Fruit fly (Drosophila melanogaster) whole organism, embryonic: Measurements from ENCODE around the gene Tbcd.
A peak's percentile ranks its signal among the peaks of the same experiment; 100 is the strongest.

Experiments used
- Aef1 ChIP-seq: fragments of 200-800 bp; sonication (Bioruptor generic); IDR thresholded peaks from 3 replicates; pipeline ENCODE4 v1.3.6; 2022; ENCODE audit warnings: missing biosample characterization, missing genetic modification characterization
- BtbVII ChIP-seq: fragments of 200-800 bp; sonication (Bioruptor generic); optimal IDR thresholded peaks from 3 replicates; lab custom pipeline; 2017; ENCODE audit warnings: missing biosample characterization, mild to moderate bottlenecking, missing genetic modification characterization
- CG10267 ChIP-seq: fragments of 200-800 bp; sonication (Bioruptor generic); optimal IDR thresholded peaks from 2 replicates; lab custom pipeline; 2018; ENCODE audit warnings: missing biosample characterization, mild to moderate bottlenecking, missing genetic modification characterization, moderate library complexity
- CG13775 ChIP-seq: fragments of 200-800 bp; sonication (Bioruptor generic); optimal IDR thresholded peaks from 3 replicates; lab custom pipeline; 2017; ENCODE audit warnings: missing biosample characterization, mild to moderate bottlenecking, missing genetic modification characterization
- CG15269 ChIP-seq: fragments of 200-800 bp; sonication (Bioruptor generic); optimal IDR thresholded peaks from 2 replicates; lab custom pipeline; 2018; ENCODE audit warnings: missing biosample characterization, mild to moderate bottlenecking, missing genetic modification characterization, moderate library complexity
- CG2116 ChIP-seq: fragments of 200-800 bp; sonication (Bioruptor generic); optimal IDR thresholded peaks from 3 replicates; lab custom pipeline; 2018; ENCODE audit warnings: missing biosample characterization, mild to moderate bottlenecking, missing genetic modification characterization
- CG2199 ChIP-seq: fragments of 200-800 bp; sonication (Bioruptor generic); IDR thresholded peaks from 3 replicates; pipeline ENCODE4 v1.3.6; 2022; ENCODE audit warnings: missing biosample characterization, missing genetic modification characterization
- CG2202 ChIP-seq: fragments of 200-800 bp; sonication (Bioruptor generic); optimal IDR thresholded peaks from 2 replicates; lab custom pipeline; 2018; ENCODE audit warnings: missing biosample characterization, mild to moderate bottlenecking, missing genetic modification characterization
- CG2889 ChIP-seq: fragments of 200-800 bp; sonication (Bioruptor generic); IDR thresholded peaks from 3 replicates; pipeline ENCODE4 v1.3.6; 2022; ENCODE audit warnings: missing biosample characterization, missing genetic modification characterization
- CG32772 ChIP-seq: fragments of 200-800 bp; sonication (Bioruptor generic); IDR thresholded peaks from 2 replicates; pipeline ENCODE4 v1.3.6; 2022; ENCODE audit warnings: missing biosample characterization, missing genetic modification characterization
- CG3407 ChIP-seq: fragments of 200-800 bp; sonication (Bioruptor generic); optimal IDR thresholded peaks from 2 replicates; lab custom pipeline; 2018; ENCODE audit warnings: missing biosample characterization, mild to moderate bottlenecking, missing genetic modification characterization
- CG4328 ChIP-seq: fragments of 200-800 bp; sonication (Bioruptor generic); optimal IDR thresholded peaks from 3 replicates; lab custom pipeline; 2017; ENCODE audit warnings: missing biosample characterization, missing genetic modification reagents, missing genetic modification characterization
- CG6654 ChIP-seq: fragments of 200-800 bp; sonication (Bioruptor generic); optimal IDR thresholded peaks from 2 replicates; lab custom pipeline; 2017; ENCODE audit warnings: missing biosample characterization, mild to moderate bottlenecking, missing genetic modification characterization
- CG6791 ChIP-seq: fragments of 200-800 bp; sonication (Bioruptor generic); IDR thresholded peaks from 3 replicates; pipeline ENCODE4 v1.3.6; 2022; ENCODE audit warnings: missing biosample characterization, missing genetic modification characterization; ENCODE audit not compliant: partially characterized antibody
- CG8281 ChIP-seq: fragments of 200-800 bp; sonication (Bioruptor generic); optimal IDR thresholded peaks from 2 replicates; lab custom pipeline; 2018; ENCODE audit warnings: missing biosample characterization, mild to moderate bottlenecking, missing genetic modification characterization, moderate library complexity
- CG8290 ChIP-seq, 3 experiments: fragments of 200-800 bp; sonication (Bioruptor generic); optimal IDR thresholded peaks; 2 replicates each; lab custom pipeline; 2016 to 2019; ENCODE audit warnings: missing biosample characterization in 3 of 3, missing genetic modification characterization in 3 of 3, mild to moderate bottlenecking in 2 of 3, moderate library complexity in 1 of 3
- Dek ChIP-seq: fragments of 200-800 bp; sonication (Bioruptor generic); optimal IDR thresholded peaks from 3 replicates; lab custom pipeline; 2019; ENCODE audit warnings: missing biosample characterization, mild to moderate bottlenecking, missing genetic modification characterization, moderate library complexity
- Dip2 ChIP-seq: fragments of 200-800 bp; sonication (Bioruptor generic); IDR thresholded peaks from 2 replicates; pipeline ENCODE4 v1.3.6; 2022; ENCODE audit warnings: missing biosample characterization, missing genetic modification characterization
- Dref ChIP-seq: fragments of 200-800 bp; sonication (Bioruptor generic); IDR thresholded peaks from 2 replicates; pipeline ENCODE4 v1.3.6; 2022; ENCODE audit warnings: missing biosample characterization, missing genetic modification characterization
- GATAe ChIP-seq: fragments of 200-800 bp; sonication (Bioruptor generic); conservative IDR thresholded peaks from 2 replicates; pipeline ENCODE4 v1.3.6; 2022; ENCODE audit warnings: missing biosample characterization, missing genetic modification characterization
- HmgZ ChIP-seq: fragments of 200-800 bp; sonication (Bioruptor generic); optimal IDR thresholded peaks from 2 replicates; lab custom pipeline; 2018; ENCODE audit warnings: missing biosample characterization, mild to moderate bottlenecking, missing genetic modification characterization
- Lhr ChIP-seq: fragments of 200-800 bp; sonication (Bioruptor generic); optimal IDR thresholded peaks from 3 replicates; lab custom pipeline; 2017; ENCODE audit warnings: mild to moderate bottlenecking, missing biosample characterization, missing genetic modification reagents, missing genetic modification characterization
- Lim3 ChIP-seq: fragments of 200-800 bp; sonication (Bioruptor generic); IDR thresholded peaks from 2 replicates; pipeline ENCODE4 v1.3.6; 2022; ENCODE audit warnings: missing biosample characterization, missing genetic modification characterization
- MESR4 ChIP-seq: fragments of 200-800 bp; sonication (Bioruptor generic); optimal IDR thresholded peaks from 2 replicates; lab custom pipeline; 2018; ENCODE audit warnings: missing biosample characterization, mild to moderate bottlenecking, missing genetic modification characterization, moderate library complexity
- MTF-1 ChIP-seq: fragments of 200-800 bp; sonication (Bioruptor generic); optimal IDR thresholded peaks from 2 replicates; lab custom pipeline; 2018; ENCODE audit warnings: missing biosample characterization, mild to moderate bottlenecking, missing genetic modification characterization, borderline replicate concordance
- Mes4 ChIP-seq: fragments of 200-800 bp; sonication (Bioruptor generic); optimal IDR thresholded peaks from 2 replicates; lab custom pipeline; 2016; ENCODE audit warnings: missing biosample characterization, missing genetic modification characterization
- NK7.1 ChIP-seq: fragments of 200-800 bp; sonication (Bioruptor generic); optimal IDR thresholded peaks from 3 replicates; lab custom pipeline; 2016; ENCODE audit warnings: missing biosample characterization, missing genetic modification characterization
- PHDP ChIP-seq: fragments of 200-800 bp; sonication (Bioruptor generic); optimal IDR thresholded peaks from 3 replicates; lab custom pipeline; 2018; ENCODE audit warnings: missing biosample characterization, mild to moderate bottlenecking, missing genetic modification characterization, moderate library complexity
- Sry-δ ChIP-seq: fragments of 200-800 bp; sonication (Bioruptor generic); optimal IDR thresholded peaks from 2 replicates; lab custom pipeline; 2016; ENCODE audit warnings: missing biosample characterization, missing genetic modification characterization
- Xrp1 ChIP-seq: fragments of 200-800 bp; sonication (Bioruptor generic); IDR thresholded peaks from 2 replicates; pipeline ENCODE4 v1.3.6; 2022; ENCODE audit warnings: missing biosample characterization, missing genetic modification characterization
- abd-A ChIP-seq: fragments of 200-800 bp; sonication (Bioruptor generic); optimal IDR thresholded peaks from 3 replicates; lab custom pipeline; 2019; ENCODE audit warnings: missing biosample characterization, mild to moderate bottlenecking, missing genetic modification characterization, moderate library complexity
- ara ChIP-seq: fragments of 200-800 bp; sonication (Bioruptor generic); IDR thresholded peaks from 2 replicates; pipeline ENCODE4 v1.3.6; 2022; ENCODE audit warnings: missing biosample characterization, missing genetic modification characterization
- bowl ChIP-seq: fragments of 200-800 bp; sonication (Bioruptor generic); IDR thresholded peaks from 2 replicates; pipeline ENCODE4 v1.3.6; 2022; ENCODE audit warnings: missing biosample characterization, missing genetic modification characterization
- cg ChIP-seq: fragments of 200-800 bp; sonication (Bioruptor generic); optimal IDR thresholded peaks from 3 replicates; lab custom pipeline; 2019; ENCODE audit warnings: missing biosample characterization, mild to moderate bottlenecking, missing genetic modification characterization, moderate library complexity
- chif ChIP-seq, 2 experiments: fragments of 200-800 bp; sonication (Bioruptor generic); optimal IDR thresholded peaks; 3 replicates each; lab custom pipeline; 2016; ENCODE audit warnings: missing biosample characterization in 2 of 2, missing genetic modification characterization in 2 of 2
- insv ChIP-seq, 2 experiments: fragments of 200-800 bp; sonication (Bioruptor generic); optimal IDR thresholded peaks; 3 replicates each; lab custom pipeline; 2016 to 2018; ENCODE audit warnings: missing biosample characterization in 2 of 2, missing genetic modification characterization in 2 of 2
- jigr1 ChIP-seq: fragments of 200-800 bp; sonication (Bioruptor generic); IDR thresholded peaks from 3 replicates; pipeline ENCODE4 v1.3.6; 2022; ENCODE audit warnings: missing biosample characterization, missing genetic modification characterization
- lilli ChIP-seq: fragments of 200-800 bp; sonication (Bioruptor generic); optimal IDR thresholded peaks from 3 replicates; lab custom pipeline; 2016; ENCODE audit warnings: missing biosample characterization, missing genetic modification characterization
- psq ChIP-seq: fragments of 200-800 bp; sonication (Bioruptor generic); optimal IDR thresholded peaks from 2 replicates; lab custom pipeline; 2017; ENCODE audit warnings: missing biosample characterization, missing genetic modification characterization
- salm ChIP-seq: fragments of 200-800 bp; sonication (Bioruptor generic); optimal IDR thresholded peaks from 2 replicates; lab custom pipeline; 2018; ENCODE audit warnings: missing biosample characterization, mild to moderate bottlenecking, missing genetic modification characterization
- schlank ChIP-seq: fragments of 200-800 bp; sonication (Bioruptor generic); optimal IDR thresholded peaks from 2 replicates; lab custom pipeline; 2018; ENCODE audit warnings: missing biosample characterization, mild to moderate bottlenecking, missing genetic modification characterization
- yki ChIP-seq: fragments of >200 bp; optimal IDR thresholded peaks from 3 replicates; lab custom pipeline; 2018

Tbcd gene

DNA sequence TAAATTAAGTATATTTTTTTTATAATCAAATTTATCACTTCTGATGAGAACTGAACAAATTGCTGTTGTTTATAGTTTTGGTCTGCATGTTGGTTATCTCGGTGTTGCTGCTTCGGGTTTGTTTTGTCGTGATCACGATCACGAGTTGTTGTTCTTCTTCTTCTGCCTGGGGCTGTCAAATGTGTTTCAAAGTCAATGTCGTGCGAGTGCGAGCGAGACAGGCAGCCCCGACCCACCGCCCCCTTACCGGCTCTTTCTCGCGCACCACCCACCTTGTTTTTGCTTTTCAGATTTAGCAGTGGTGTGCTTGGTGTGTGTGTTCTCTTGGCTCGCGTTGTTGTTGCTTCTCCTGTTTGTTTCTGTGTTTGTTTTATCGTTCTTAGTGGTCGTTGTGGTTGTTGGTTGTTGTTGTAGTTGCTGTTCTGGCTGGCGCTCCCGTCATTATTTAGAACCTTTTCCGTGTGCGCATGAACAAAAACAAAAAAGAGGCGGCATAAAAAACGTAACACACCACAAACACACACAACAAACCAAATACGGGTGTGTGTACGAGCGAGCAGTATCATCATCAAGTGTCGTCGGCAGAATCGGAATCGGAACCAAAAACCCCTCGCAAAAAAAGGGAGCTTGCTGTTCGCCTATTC is 50.3 kb downstream of the Tbcd start, which contains the start of gene COX7AL2 (continued):
- TF ChIP-seq psq (GFP tag; lab: Kevin White, UChicago) (no peak), Dref (GFP tag; lab: Robert Waterston, UW) (no peak), GATAe (GFP tag; lab: Robert Waterston, UW) (no peak), PHDP (tag; lab: Kevin White, UChicago) (no peak), CG13775 (GFP tag; lab: Kevin White, UChicago) (peak; percentile 24), Dip2 (GFP tag; lab: Robert Waterston, UW) (no peak), Aef1 (GFP tag; lab: Robert Waterston, UW) (no peak), insv (GFP tag; optimal IDR thresholded peaks at IDR 0.05; lab: Kevin White, UChicago) (no peak), CG15269 (tag; lab: Kevin White, UChicago) (no peak), Lim3 (GFP tag; lab: Robert Waterston, UW) (no peak), cg (peak; percentile 55), MTF-1 (GFP tag; lab: Kevin White, UChicago) (no peak), CG3407 (no peak), salm (no peak), jigr1 (GFP tag; lab: Robert Waterston, UW) (no peak), yki (lab: Kevin White, UChicago) (no peak), MESR4 (GFP tag; lab: Kevin White, UChicago) (no peak), bowl (no peak), Dek (tag; lab: Kevin White, UChicago) (no peak), CG4328 (GFP tag; lab: Kevin White, UChicago) (no peak), CG8290 (GFP tag; optimal IDR thresholded peaks at IDR 0.05; lab: Kevin White, UChicago) (no peak), CG8290 (tag; optimal IDR thresholded peaks at IDR 0.05; lab: Kevin White, UChicago) (no peak), CG8281 (tag; lab: Kevin White, UChicago) (no peak), CG2202 (tag; lab: Kevin White, UChicago) (no peak), abd-A (no peak), Mes4 (GFP tag; lab: Kevin White, UChicago) (no peak), HmgZ (no peak), CG2116 (no peak), lilli (GFP tag; lab: Kevin White, UChicago) (no peak), Lhr (GFP tag; lab: Kevin White, UChicago) (no peak), chif (GFP tag; optimal IDR thresholded peaks at IDR 0.05; lab: Kevin White, UChicago) (no peak), BtbVII (GFP tag; lab: Kevin White, UChicago) (no peak), schlank (tag; lab: Kevin White, UChicago) (no peak), CG10267 (tag; lab: Kevin White, UChicago) (no peak), CG6791 (GFP tag; lab: Robert Waterston, UW) (no peak), CG2889 (GFP tag; lab: Robert Waterston, UW) (no peak), ara (no peak), Xrp1 (GFP tag; lab: Robert Waterston, UW) (no peak), CG32772 (GFP tag; lab: Robert Waterston, UW) (no peak), NK7.1 (no peak), Sry-δ (GFP tag; lab: Kevin White, UChicago) (no peak), CG6654 (GFP tag; lab: Kevin White, UChicago) (no peak), CG2199 (GFP tag; lab: Robert Waterston, UW) (no peak)
